Fruit fly (Drosophila melanogaster): ENCODE data around the gene CG32982.
A peak's percentile ranks its signal among the peaks of the same experiment; 100 is the strongest.

The CG32982 gene

dm6 chr2L:9125418-9125928 lies at the start of gene CG32982 (continued):
- no peak; the same call in 1 of the 3 replicates for TF ChIP-seq knrl (GFP tag; IDR thresholded peaks at IDR 0.05; ENCODE audit: partially characterized antibody)
- TF ChIP-seq Sry-β (GFP tag; optimal IDR thresholded peaks at IDR 0.05), result peak; percentile 36
- TF ChIP-seq CG16815 (GFP tag; optimal IDR thresholded peaks at IDR 0.05), result peak; percentile 83
- peak; percentile 84 for TF ChIP-seq Nf-YC (tag; optimal IDR thresholded peaks at IDR 0.05)
- TF ChIP-seq CG5953 (GFP tag; IDR thresholded peaks at IDR 0.05), result peak; percentile 77
- peak; percentile 81 for TF ChIP-seq CG15601 (tag; optimal IDR thresholded peaks at IDR 0.05)
- TF ChIP-seq grau (tag; optimal IDR thresholded peaks at IDR 0.05), result peak; percentile 93
- TF ChIP-seq lov (optimal IDR thresholded peaks at IDR 0.05), result no peak
- 0 out of 3 replicates have a peak, but pooled peaks have one; percentile 37 for TF ChIP-seq lov (GFP tag; IDR thresholded peaks at IDR 0.05)
- peak; percentile 88 for TF ChIP-seq CG11247 (GFP tag; IDR thresholded peaks at IDR 0.05)
- peak; percentile 58 for TF ChIP-seq CG10431 (GFP tag; optimal IDR thresholded peaks at IDR 0.05)
- TF ChIP-seq B-H1 (GFP tag; IDR thresholded peaks at IDR 0.05), result peak; percentile 82
- peak; percentile 82 for TF ChIP-seq wdn (GFP tag; IDR thresholded peaks at IDR 0.05)
- peak; percentile 94 for TF ChIP-seq CG13424 (tag; optimal IDR thresholded peaks at IDR 0.05)
- no peak for TF ChIP-seq pan (optimal IDR thresholded peaks at IDR 0.05)
- peak in 1 of 2 experiments; percentile 87 for TF ChIP-seq pan (GFP tag; optimal IDR thresholded peaks at IDR 0.05 in 1 of 2, IDR thresholded peaks at IDR 0.05 in 1 of 2)
- peak; percentile 86 for TF ChIP-seq fu2 (GFP tag; optimal IDR thresholded peaks at IDR 0.05)
- TF ChIP-seq CG10959 (GFP tag; IDR thresholded peaks at IDR 0.05), result peak; percentile 75
- peak; percentile 95 for TF ChIP-seq CG11504 (tag; optimal IDR thresholded peaks at IDR 0.05)
- peak; percentile 77 for TF ChIP-seq CG8281 (tag; optimal IDR thresholded peaks at IDR 0.05)
- peak; percentile 88 for TF ChIP-seq Dad (GFP tag; optimal IDR thresholded peaks at IDR 0.05)
- peak; percentile 42 for TF ChIP-seq tup (GFP tag; optimal IDR thresholded peaks at IDR 0.05)
- no peak for TF ChIP-seq Doc3 (GFP tag; IDR thresholded peaks at IDR 0.05; ENCODE audit: partially characterized antibody)
- TF ChIP-seq CG17802 (tag; optimal IDR thresholded peaks at IDR 0.05), result peak; percentile 58
- TF ChIP-seq sr (GFP tag; IDR thresholded peaks at IDR 0.05), result no peak; the same call in 2 of the 3 replicates
- TF ChIP-seq az2 (GFP tag; optimal IDR thresholded peaks at IDR 0.05), result peak; percentile 95
- TF ChIP-seq fd64A (GFP tag; optimal IDR thresholded peaks at IDR 0.05), result peak; percentile 18
- peak; percentile 87 for TF ChIP-seq dm (GFP tag; optimal IDR thresholded peaks at IDR 0.05)
- TF ChIP-seq CG34376 (GFP tag; optimal IDR thresholded peaks at IDR 0.05), result peak; percentile 94
- peak; percentile 55 for TF ChIP-seq NfI (GFP tag; optimal IDR thresholded peaks at IDR 0.05)
- peak; percentile 93 for TF ChIP-seq CG9932 (GFP tag; IDR thresholded peaks at IDR 0.05)
- no peak for TF ChIP-seq Gsc (GFP tag; IDR thresholded peaks at IDR 0.05)
- TF ChIP-seq Scr (GFP tag; IDR thresholded peaks at IDR 0.05; ENCODE audit: partially characterized antibody), result no peak
- no peak for TF ChIP-seq CG9797 (GFP tag; optimal IDR thresholded peaks at IDR 0.05)
- TF ChIP-seq abd-A (tag; optimal IDR thresholded peaks at IDR 0.05), result peak; percentile 20
- TF ChIP-seq ato (GFP tag; IDR thresholded peaks at IDR 0.05; ENCODE audit: partially characterized antibody), result no peak
- TF ChIP-seq B-H2 (GFP tag; optimal IDR thresholded peaks at IDR 0.05), result peak; percentile 63
- TF ChIP-seq pzg (GFP tag; optimal IDR thresholded peaks at IDR 0.05), result no peak
- TF ChIP-seq en (GFP tag; optimal IDR thresholded peaks at IDR 0.05), result peak; percentile 86
- TF ChIP-seq Hey (tag; optimal IDR thresholded peaks at IDR 0.05), result peak; percentile 8
- no peak for TF ChIP-seq CG2129 (GFP tag; IDR thresholded peaks at IDR 0.05; ENCODE audit: partially characterized antibody)
- TF ChIP-seq Poxn (GFP tag; IDR thresholded peaks at IDR 0.05), result peak; percentile 76
- peak; percentile 88 for TF ChIP-seq ken (GFP tag; IDR thresholded peaks at IDR 0.05)
- TF ChIP-seq CG1233 (GFP tag; optimal IDR thresholded peaks at IDR 0.05), result peak; percentile 90
- peak; percentile 84 for TF ChIP-seq NC2β (GFP tag; optimal IDR thresholded peaks at IDR 0.05)
- TF ChIP-seq Camta (GFP tag; optimal IDR thresholded peaks at IDR 0.05), result peak; percentile 95
- peak; percentile 95 for TF ChIP-seq CG2120 (GFP tag; optimal IDR thresholded peaks at IDR 0.05)
- peak; percentile 74 for TF ChIP-seq dimm (GFP tag; IDR thresholded peaks at IDR 0.05)
- no peak for TF ChIP-seq Stat92E (GFP tag; optimal IDR thresholded peaks at IDR 0.05)
- TF ChIP-seq CG10654 (GFP tag; optimal IDR thresholded peaks at IDR 0.05), result peak; percentile 90

Measured in whole organism, embryonic.